Fruit fly (Drosophila melanogaster): ENCODE measurements around the gene Svip.

Gene Svip

DNA sequence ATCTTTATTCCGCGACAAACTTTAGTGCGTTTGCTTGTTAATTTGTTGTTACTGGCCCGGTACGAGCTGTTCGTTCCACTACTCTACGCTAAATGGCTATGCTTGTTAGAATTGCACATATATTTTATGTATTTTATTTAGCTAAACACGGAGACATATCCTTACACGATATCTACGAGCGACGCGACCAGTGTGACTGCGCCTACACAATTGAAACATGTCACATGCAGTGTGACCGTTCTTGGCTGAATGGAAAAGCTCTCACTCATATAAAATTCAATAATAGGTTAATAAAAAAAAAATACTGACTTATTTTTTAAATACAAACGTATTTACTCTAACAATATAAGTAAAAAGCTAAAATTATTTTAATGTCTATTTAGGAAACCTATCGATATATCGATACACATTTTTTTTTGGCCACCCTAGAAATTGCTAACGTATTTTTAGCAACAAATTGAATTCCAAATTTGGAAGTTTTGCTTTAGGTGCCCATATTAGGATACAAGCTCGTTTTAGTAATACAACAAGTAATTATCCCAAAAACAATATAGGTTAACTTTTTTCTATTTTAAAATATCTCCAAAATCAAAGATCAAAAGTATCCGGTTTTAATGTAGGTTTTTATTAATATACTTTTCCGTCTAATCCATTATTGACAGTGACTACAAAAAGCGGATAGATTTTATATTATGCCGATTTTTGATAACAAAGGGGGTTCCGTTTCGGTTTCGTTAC is 40.4 kb downstream of the Svip start, which contains the start of gene CG4080 (continued):
- TF ChIP-seq CG16815 (GFP tag; optimal IDR thresholded peaks at IDR 0.05), result no peak
- TF ChIP-seq Dll (GFP tag; IDR thresholded peaks at IDR 0.05; ENCODE audit: partially characterized antibody), result peak; percentile 89
- TF ChIP-seq HLH54F (GFP tag; optimal IDR thresholded peaks at IDR 0.05), result no peak
- peak; percentile 25; the same call in 1 of the 2 replicates for TF ChIP-seq E2f1 (GFP tag; IDR thresholded peaks at IDR 0.05)
- TF ChIP-seq Opbp (GFP tag; IDR thresholded peaks at IDR 0.05; ENCODE audit: partially characterized antibody), result peak; percentile 65; the same call in 1 of the 3 replicates
- TF ChIP-seq CG33557 (GFP tag; optimal IDR thresholded peaks at IDR 0.05), result peak; percentile 34
- TF ChIP-seq CG10366 (GFP tag; IDR thresholded peaks at IDR 0.05), result no peak
- peak; percentile 84 for TF ChIP-seq Doc3 (GFP tag; IDR thresholded peaks at IDR 0.05; ENCODE audit: partially characterized antibody)
- peak; percentile 24 for TF ChIP-seq CG10147 (GFP tag; optimal IDR thresholded peaks at IDR 0.05)
- TF ChIP-seq ham (GFP tag; IDR thresholded peaks at IDR 0.05), result no peak
- TF ChIP-seq Mes4 (GFP tag; optimal IDR thresholded peaks at IDR 0.05), result peak; percentile 19
- peak; percentile 11 for TF ChIP-seq CG4854 (GFP tag; optimal IDR thresholded peaks at IDR 0.05)
- TF ChIP-seq CG4617 (GFP tag; optimal IDR thresholded peaks at IDR 0.05; ENCODE audit: borderline replicate concordance), result peak; percentile 56
- no peak for TF ChIP-seq her (GFP tag; optimal IDR thresholded peaks at IDR 0.05)
- TF ChIP-seq CG8359 (GFP tag; optimal IDR thresholded peaks at IDR 0.05; ENCODE audit: borderline replicate concordance), result no peak
- peak; percentile 53; the same call in 1 of the 2 replicates for TF ChIP-seq stc (GFP tag; IDR thresholded peaks at IDR 0.05)
- TF ChIP-seq lola (GFP tag; optimal IDR thresholded peaks at IDR 0.05), result peak in 1 of 3 experiments; percentile 25
- peak; percentile 84 for TF ChIP-seq CG12391 (tag; optimal IDR thresholded peaks at IDR 0.05)
- TF ChIP-seq slou (GFP tag; optimal IDR thresholded peaks at IDR 0.05), result no peak
- TF ChIP-seq CG7987 (GFP tag; optimal IDR thresholded peaks at IDR 0.05), result peak; percentile 25
- no peak for TF ChIP-seq Dad (GFP tag; optimal IDR thresholded peaks at IDR 0.05)
- TF ChIP-seq Kr (GFP tag; optimal IDR thresholded peaks at IDR 0.05), result no peak
- no peak for TF ChIP-seq HLH3B (GFP tag; IDR thresholded peaks at IDR 0.05)
- TF ChIP-seq Nf-YC (tag; optimal IDR thresholded peaks at IDR 0.05), result peak; percentile 44
- no peak for TF ChIP-seq kah (GFP tag; optimal IDR thresholded peaks at IDR 0.05)
- TF ChIP-seq Oaz (GFP tag; IDR thresholded peaks at IDR 0.05), result no peak
- peak; percentile 29; the same call in 1 of the 3 replicates for TF ChIP-seq Dbx (GFP tag; IDR thresholded peaks at IDR 0.05)
- no peak for TF ChIP-seq ERR (GFP tag; optimal IDR thresholded peaks at IDR 0.05)
- peak; percentile 8 for TF ChIP-seq CG4424 (GFP tag; optimal IDR thresholded peaks at IDR 0.05)
- no peak for TF ChIP-seq CG7928 (GFP tag; optimal IDR thresholded peaks at IDR 0.05)
- peak; percentile 41 for TF ChIP-seq CG2712 (tag; optimal IDR thresholded peaks at IDR 0.05)
- peak; percentile 30 for TF ChIP-seq CG18476 (GFP tag; optimal IDR thresholded peaks at IDR 0.05)
- TF ChIP-seq CG18599 (GFP tag; optimal IDR thresholded peaks at IDR 0.05), result no peak
- no peak for TF ChIP-seq croc (GFP tag; conservative IDR thresholded peaks at IDR 0.05)
- peak; percentile 67 for TF ChIP-seq CG15514 (GFP tag; optimal IDR thresholded peaks at IDR 0.05)
- TF ChIP-seq MESR4 (GFP tag; optimal IDR thresholded peaks at IDR 0.05), result peak; percentile 89
- TF ChIP-seq trh (GFP tag; optimal IDR thresholded peaks at IDR 0.05), result no peak
- no peak for TF ChIP-seq gcm2 (GFP tag; optimal IDR thresholded peaks at IDR 0.05)
- no peak for TF ChIP-seq jumu (GFP tag; optimal IDR thresholded peaks at IDR 0.05)
- no peak for TF ChIP-seq Ravus (GFP tag; IDR thresholded peaks at IDR 0.05)
- no peak for TF ChIP-seq tap (tag; optimal IDR thresholded peaks at IDR 0.05)
- TF ChIP-seq CG17186 (GFP tag; optimal IDR thresholded peaks at IDR 0.05), result no peak
- TF ChIP-seq tgo (GFP tag; IDR thresholded peaks at IDR 0.05), result no peak
- peak; percentile 17 for TF ChIP-seq CG13424 (tag; optimal IDR thresholded peaks at IDR 0.05)
- peak; percentile 90 for TF ChIP-seq Scr (GFP tag; IDR thresholded peaks at IDR 0.05; ENCODE audit: partially characterized antibody)
- no peak for TF ChIP-seq CG1647 (GFP tag; optimal IDR thresholded peaks at IDR 0.05)
- TF ChIP-seq trem (tag; optimal IDR thresholded peaks at IDR 0.05), result peak; percentile 61
- TF ChIP-seq CG5245 (GFP tag; optimal IDR thresholded peaks at IDR 0.05), result no peak
- no peak for TF ChIP-seq NC2α (GFP tag; optimal IDR thresholded peaks at IDR 0.05)
